Worm (Caenorhabditis elegans) whole organism, late embryonic: ENCODE measurements around the gene fbxa-64.

Source experiments
- C38D4.7 ChIP-seq: fragments of 200-800 bp; sonication (Bioruptor generic); optimal IDR thresholded peaks from 2 replicates; lab custom pipeline; 2018; ENCODE audit warnings: mild to moderate bottlenecking, missing genetic modification characterization, moderate library complexity, missing compliant biosample characterization
- K02D7.2 ChIP-seq: sonication (generic microtip); optimal IDR thresholded peaks from 2 replicates; lab custom pipeline; 2017; ENCODE audit warnings: mild to moderate bottlenecking, missing genetic modification characterization, missing compliant biosample characterization
- K09A11.1 ChIP-seq: sonication (generic microtip); optimal IDR thresholded peaks from 2 replicates; lab custom pipeline; 2017; ENCODE audit warnings: antibody characterized with exemption, mild to moderate bottlenecking, missing genetic modification characterization, missing compliant biosample characterization; ENCODE audit not compliant: insufficient read depth
- T23F11.4 ChIP-seq: fragments of 200-800 bp; sonication (Bioruptor generic); optimal IDR thresholded peaks from 2 replicates; lab custom pipeline; 2018; ENCODE audit warnings: mild to moderate bottlenecking, missing genetic modification characterization, missing compliant biosample characterization
- Y22D7AL.16 ChIP-seq: sonication (generic microtip); optimal IDR thresholded peaks from 2 replicates; lab custom pipeline; 2016; ENCODE audit warnings: missing genetic modification characterization, missing compliant biosample characterization
- ahr-1 ChIP-seq: sonication (generic microtip); optimal IDR thresholded peaks from 2 replicates; lab custom pipeline; 2016; ENCODE audit warnings: missing genetic modification characterization, missing compliant biosample characterization
- ceh-14 ChIP-seq: sonication (generic microtip); optimal IDR thresholded peaks from 2 replicates; lab custom pipeline; 2016; ENCODE audit warnings: missing genotype, missing genetic modification characterization, missing compliant biosample characterization
- ceh-2 ChIP-seq: sonication (generic microtip); optimal IDR thresholded peaks from 2 replicates; lab custom pipeline; 2016; ENCODE audit warnings: missing genotype, missing genetic modification characterization, missing compliant biosample characterization
- ceh-22 ChIP-seq: sonication (generic microtip); optimal IDR thresholded peaks from 2 replicates; lab custom pipeline; 2017; ENCODE audit warnings: missing biosample characterization, missing genetic modification characterization
- ceh-24 ChIP-seq: sonication (generic microtip); optimal IDR thresholded peaks from 2 replicates; lab custom pipeline; 2016; ENCODE audit warnings: mild to moderate bottlenecking, missing genetic modification characterization, missing compliant biosample characterization
- ceh-31 ChIP-seq: sonication (generic microtip); optimal IDR thresholded peaks from 2 replicates; lab custom pipeline; 2016; ENCODE audit warnings: missing genetic modification characterization, missing compliant biosample characterization
- ceh-34 ChIP-seq: sonication (generic microtip); optimal IDR thresholded peaks from 2 replicates; lab custom pipeline; 2016; ENCODE audit warnings: mild to moderate bottlenecking, missing genetic modification characterization, missing compliant biosample characterization
- ceh-45 ChIP-seq: fragments of 200-800 bp; sonication (Bioruptor generic); IDR thresholded peaks from 2 replicates; pipeline ENCODE4 v1.3.6; 2022; ENCODE audit warnings: missing genetic modification reagents, missing genetic modification characterization, missing compliant biosample characterization
- ceh-48 ChIP-seq: sonication (generic microtip); optimal IDR thresholded peaks from 2 replicates; lab custom pipeline; 2016; ENCODE audit warnings: missing genetic modification characterization, inconsistent platforms, missing compliant biosample characterization
- che-1 ChIP-seq: sonication (generic microtip); optimal IDR thresholded peaks from 2 replicates; lab custom pipeline; 2016; ENCODE audit warnings: mild to moderate bottlenecking, missing genetic modification characterization, missing compliant biosample characterization
- dmd-4 ChIP-seq: sonication (generic microtip); optimal IDR thresholded peaks from 2 replicates; lab custom pipeline; 2016; ENCODE audit warnings: borderline replicate concordance, missing genetic modification characterization, missing compliant biosample characterization
- dve-1 ChIP-seq: sonication (generic microtip); optimal IDR thresholded peaks from 2 replicates; lab custom pipeline; 2017; ENCODE audit warnings: antibody characterized with exemption, mild to moderate bottlenecking, missing genetic modification characterization, missing compliant biosample characterization
- elt-2 ChIP-seq: sonication (generic microtip); optimal IDR thresholded peaks from 2 replicates; lab custom pipeline; 2016; ENCODE audit warnings: missing genetic modification reagents, missing genetic modification characterization, missing compliant biosample characterization
- eyg-1 ChIP-seq: sonication (generic microtip); optimal IDR thresholded peaks from 2 replicates; lab custom pipeline; 2016; ENCODE audit warnings: missing genotype, missing genetic modification characterization, missing compliant biosample characterization
- fkh-10 ChIP-seq: fragments of 150-350 bp; optimal IDR thresholded peaks from 2 replicates; lab custom pipeline; 2014; ENCODE audit warnings: missing biosample characterization, missing genetic modification reagents, missing genetic modification characterization
- gmeb-2 ChIP-seq: sonication (generic microtip); optimal IDR thresholded peaks from 2 replicates; lab custom pipeline; 2016; ENCODE audit warnings: missing genetic modification characterization, inconsistent platforms, missing compliant biosample characterization
- hlh-13 ChIP-seq: fragments of 200-800 bp; sonication (Bioruptor generic); optimal IDR thresholded peaks from 2 replicates; lab custom pipeline; 2018; ENCODE audit warnings: mild to moderate bottlenecking, missing genetic modification characterization, missing compliant biosample characterization
- hlh-30 ChIP-seq: sonication (generic microtip); optimal IDR thresholded peaks from 2 replicates; lab custom pipeline; 2017; ENCODE audit warnings: antibody characterized with exemption, missing genetic modification characterization, missing compliant biosample characterization; ENCODE audit not compliant: insufficient read depth
- hlh-8 ChIP-seq: sonication (generic microtip); optimal IDR thresholded peaks from 2 replicates; lab custom pipeline; 2016; ENCODE audit warnings: missing genotype, missing genetic modification characterization, missing compliant biosample characterization
- lim-6 ChIP-seq: sonication (generic microtip); optimal IDR thresholded peaks from 2 replicates; lab custom pipeline; 2016; ENCODE audit warnings: missing genetic modification characterization, missing compliant biosample characterization
- madf-2 ChIP-seq: sonication (generic microtip); optimal IDR thresholded peaks from 2 replicates; lab custom pipeline; 2017; ENCODE audit warnings: missing genetic modification characterization, missing compliant biosample characterization
- nfya-1 ChIP-seq: sonication (generic microtip); optimal IDR thresholded peaks from 2 replicates; lab custom pipeline; 2017; ENCODE audit warnings: missing genetic modification characterization, mild to moderate bottlenecking, missing compliant biosample characterization, antibody characterized with exemption, moderate library complexity
- npax-4 ChIP-seq: sonication (generic microtip); optimal IDR thresholded peaks from 2 replicates; lab custom pipeline; 2016; ENCODE audit warnings: missing genetic modification characterization, missing compliant biosample characterization
- odd-2 ChIP-seq: sonication (generic microtip); optimal IDR thresholded peaks from 2 replicates; lab custom pipeline; 2017; ENCODE audit warnings: antibody characterized with exemption, mild to moderate bottlenecking, missing genetic modification characterization, missing compliant biosample characterization
- pat-9 ChIP-seq: fragments of 200-800 bp; sonication (Bioruptor generic); optimal IDR thresholded peaks from 2 replicates; lab custom pipeline; 2018; ENCODE audit warnings: mild to moderate bottlenecking, missing genetic modification characterization, moderate library complexity, missing compliant biosample characterization
- pqm-1 ChIP-seq: sonication (generic microtip); optimal IDR thresholded peaks from 2 replicates; lab custom pipeline; 2016; ENCODE audit warnings: missing genetic modification characterization, missing compliant biosample characterization
- ref-2 ChIP-seq: sonication (generic microtip); optimal IDR thresholded peaks from 2 replicates; lab custom pipeline; 2016; ENCODE audit warnings: missing genetic modification characterization, missing compliant biosample characterization
- rnt-1 ChIP-seq: sonication (generic microtip); optimal IDR thresholded peaks from 2 replicates; lab custom pipeline; 2016; ENCODE audit warnings: missing genetic modification characterization, missing compliant biosample characterization
- sdc-2 ChIP-seq: sonication (generic microtip); optimal IDR thresholded peaks from 2 replicates; lab custom pipeline; 2016; ENCODE audit warnings: missing genotype, missing genetic modification characterization, missing compliant biosample characterization
- sox-2 ChIP-seq: fragments of 200-800 bp; sonication (Bioruptor generic); IDR thresholded peaks from 2 replicates; pipeline ENCODE4 v1.3.6; 2022; ENCODE audit warnings: missing genetic modification reagents, missing genetic modification characterization, missing compliant biosample characterization
- sox-4 ChIP-seq: sonication (generic microtip); optimal IDR thresholded peaks from 2 replicates; lab custom pipeline; 2017; ENCODE audit warnings: mild to moderate bottlenecking, missing genetic modification characterization, inconsistent platforms, missing compliant biosample characterization
- syd-9 ChIP-seq: sonication (generic microtip); optimal IDR thresholded peaks from 2 replicates; lab custom pipeline; 2016; ENCODE audit warnings: mild to moderate bottlenecking, missing genetic modification characterization, moderate library complexity, missing compliant biosample characterization
- tbx-7 ChIP-seq: sonication (generic microtip); optimal IDR thresholded peaks from 2 replicates; lab custom pipeline; 2016; ENCODE audit warnings: missing genotype, missing genetic modification characterization, missing compliant biosample characterization
- ttx-3 ChIP-seq: sonication (generic microtip); optimal IDR thresholded peaks from 2 replicates; lab custom pipeline; 2016; ENCODE audit warnings: missing genetic modification reagents, missing genetic modification characterization, missing compliant biosample characterization
- unc-3 ChIP-seq, 2 experiments: fragments of 200-800 bp in 1 of 2; sonication (Bioruptor generic) in 1 of 2; sonication (generic microtip) in 1 of 2; conservative IDR thresholded peaks in 1 of 2; optimal IDR thresholded peaks in 1 of 2; 2 replicates each; pipeline versions ENCODE4 v1.3.6 to Lab custom; 2016 to 2022; ENCODE audit warnings: missing compliant biosample characterization in 2 of 2, missing genetic modification characterization in 2 of 2, missing genetic modification reagents in 1 of 2
- unc-55 ChIP-seq: sonication (generic microtip); optimal IDR thresholded peaks from 2 replicates; lab custom pipeline; 2017; ENCODE audit warnings: missing biosample characterization, missing genetic modification reagents, missing genetic modification characterization
- unc-86 ChIP-seq: sonication (generic microtip); optimal IDR thresholded peaks from 2 replicates; lab custom pipeline; 2016; ENCODE audit warnings: missing genetic modification characterization, missing compliant biosample characterization
- zip-5 ChIP-seq: sonication (generic microtip); optimal IDR thresholded peaks from 2 replicates; lab custom pipeline; 2016; ENCODE audit warnings: missing genetic modification characterization, missing compliant biosample characterization

The fbxa-64 gene

ce11 chrV:3301898-3302297, 23.9 kb upstream of the fbxa-64 start, which contains the start of gene srbc-1:
Gene srbc-1, minus strand, starts transcription at chrV:3301998.
- TF ChIP-seq sox-2: no peak
- no peak for TF ChIP-seq dve-1 (tag; lab: Kevin White, UChicago)
- TF ChIP-seq pqm-1 (tag; lab: Kevin White, UChicago): no peak
- no peak for TF ChIP-seq ceh-22 (tag; lab: Kevin White, UChicago)
- TF ChIP-seq ceh-14 (tag; lab: Kevin White, UChicago): no peak
- no peak for TF ChIP-seq Y22D7AL.16 (tag; lab: Kevin White, UChicago)
- no peak for TF ChIP-seq unc-55 (GFP tag; lab: Kevin White, UChicago)
- TF ChIP-seq K09A11.1: no peak
- TF ChIP-seq sox-4 (tag; lab: Kevin White, UChicago): no peak
- no peak for TF ChIP-seq madf-2 (tag; lab: Kevin White, UChicago)
- no peak for TF ChIP-seq ceh-24
- TF ChIP-seq che-1 (tag; lab: Kevin White, UChicago): no peak
- no peak for TF ChIP-seq ttx-3
- no peak for TF ChIP-seq eyg-1
- TF ChIP-seq gmeb-2 (tag; lab: Kevin White, UChicago): no peak
- TF ChIP-seq ref-2: no peak
- no peak for TF ChIP-seq hlh-30 (tag; lab: Kevin White, UChicago)
- TF ChIP-seq hlh-8 (tag; lab: Kevin White, UChicago): no peak

DNA sequence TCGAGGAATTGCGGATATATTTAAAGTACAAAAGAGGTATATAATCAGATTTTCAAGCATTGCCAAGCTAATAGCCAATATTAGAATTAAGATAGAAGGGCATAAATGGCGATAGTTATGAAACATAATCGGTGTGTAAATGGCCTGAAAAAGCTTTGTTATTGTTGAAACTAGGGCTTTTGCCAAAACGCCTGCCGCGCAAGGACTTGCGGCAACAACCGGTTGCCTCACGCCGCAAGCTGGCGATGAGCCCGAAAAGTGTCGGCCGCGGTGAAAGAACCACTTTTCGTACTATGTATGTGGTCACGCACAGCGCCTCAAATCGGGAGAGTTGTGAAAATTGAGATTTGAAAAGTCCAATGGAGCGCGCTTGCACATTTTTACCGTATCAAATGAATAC, 21.5 kb upstream of the fbxa-64 start:
- TF ChIP-seq hlh-13 (GFP tag; lab: Kevin White, UChicago): no peak
- TF ChIP-seq pat-9 (tag; lab: Kevin White, UChicago): no peak
- TF ChIP-seq ceh-2 (tag; lab: Kevin White, UChicago): no peak

- TF ChIP-seq sox-4 (tag; lab: Kevin White, UChicago) (no peak), lim-6 (tag; lab: Kevin White, UChicago) (no peak), npax-4 (no peak), nfya-1 (tag; lab: Kevin White, UChicago) (no peak), ceh-34 (no peak), ceh-45 (GFP tag; lab: Robert Waterston, UW) (no peak), K02D7.2 (tag; lab: Kevin White, UChicago) (no peak), ceh-14 (tag; lab: Kevin White, UChicago) (no peak), ahr-1 (tag; lab: Kevin White, UChicago) (no peak), rnt-1 (no peak), madf-2 (tag; lab: Kevin White, UChicago) (no peak), zip-5 (tag; lab: Kevin White, UChicago) (no peak)
Observed at ce11 chrV:3297764-3298163, 19.8 kb upstream of the fbxa-64 start, which contains the start of gene srx-122. Gene srx-122, minus strand, starts transcription at chrV:3297864.

DNA sequence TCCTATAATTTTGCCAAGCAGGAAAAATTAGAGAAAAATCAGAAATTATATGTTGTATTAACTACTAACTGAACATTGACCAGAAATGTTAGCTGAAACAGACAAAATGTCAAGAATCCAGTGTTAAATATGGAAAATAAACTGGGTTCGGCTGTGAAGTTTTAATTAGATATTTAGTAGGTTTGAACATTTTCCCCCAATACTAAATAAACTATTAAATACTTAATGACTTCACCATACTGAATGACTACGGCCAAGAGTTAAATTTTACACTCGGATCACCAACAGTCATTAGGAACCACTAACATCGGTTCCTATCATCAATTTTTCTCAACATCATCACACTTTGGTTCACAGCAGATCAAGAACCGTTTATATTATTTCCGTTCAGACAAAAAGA, 17.4 kb upstream of the fbxa-64 start:
- TF ChIP-seq ceh-2 (tag; lab: Kevin White, UChicago) (no peak), dmd-4 (tag; lab: Kevin White, UChicago) (no peak), eyg-1 (no peak), hlh-30 (tag; lab: Kevin White, UChicago) (no peak), T23F11.4 (GFP tag; lab: Kevin White, UChicago) (no peak), ceh-48 (no peak), che-1 (tag; lab: Kevin White, UChicago) (no peak)
- TF ChIP-seq, all 69 proteins: peak for 0

- TF ChIP-seq unc-3 (GFP tag; conservative IDR thresholded peaks at IDR 0.05; lab: Robert Waterston, UW): no peak
- TF ChIP-seq unc-3 (tag; optimal IDR thresholded peaks at IDR 0.05; lab: Kevin White, UChicago): no peak
- TF ChIP-seq sdc-2 (tag; lab: Kevin White, UChicago): no peak
- no peak for TF ChIP-seq fkh-10 (GFP tag; lab: Kevin White, UChicago)
- TF ChIP-seq ceh-31 (tag; lab: Kevin White, UChicago): no peak
- no peak for TF ChIP-seq tbx-7 (tag; lab: Kevin White, UChicago)
- TF ChIP-seq lim-6 (tag; lab: Kevin White, UChicago): no peak
- no peak for TF ChIP-seq odd-2
- no peak for TF ChIP-seq sox-4 (tag; lab: Kevin White, UChicago)
- TF ChIP-seq hlh-8 (tag; lab: Kevin White, UChicago): no peak
- TF ChIP-seq nfya-1 (tag; lab: Kevin White, UChicago): no peak
- no peak for TF ChIP-seq C38D4.7 (GFP tag; lab: Kevin White, UChicago)
- no peak for TF ChIP-seq ahr-1 (tag; lab: Kevin White, UChicago)
- no peak for TF ChIP-seq unc-86 (tag; lab: Kevin White, UChicago)
- TF ChIP-seq elt-2: no peak
- no peak for TF ChIP-seq syd-9 (tag; lab: Kevin White, UChicago)
- no peak for TF ChIP-seq sox-2
Observed at ce11 chrV:3289267-3289666, 11.3 kb upstream of the fbxa-64 start, which contains the start of gene F35F10.6. Gene F35F10.6, minus strand, starts transcription at chrV:3289367.
